Worm (Caenorhabditis elegans): ENCODE results near the gene tag-153.

The tag-153 gene

DNA sequence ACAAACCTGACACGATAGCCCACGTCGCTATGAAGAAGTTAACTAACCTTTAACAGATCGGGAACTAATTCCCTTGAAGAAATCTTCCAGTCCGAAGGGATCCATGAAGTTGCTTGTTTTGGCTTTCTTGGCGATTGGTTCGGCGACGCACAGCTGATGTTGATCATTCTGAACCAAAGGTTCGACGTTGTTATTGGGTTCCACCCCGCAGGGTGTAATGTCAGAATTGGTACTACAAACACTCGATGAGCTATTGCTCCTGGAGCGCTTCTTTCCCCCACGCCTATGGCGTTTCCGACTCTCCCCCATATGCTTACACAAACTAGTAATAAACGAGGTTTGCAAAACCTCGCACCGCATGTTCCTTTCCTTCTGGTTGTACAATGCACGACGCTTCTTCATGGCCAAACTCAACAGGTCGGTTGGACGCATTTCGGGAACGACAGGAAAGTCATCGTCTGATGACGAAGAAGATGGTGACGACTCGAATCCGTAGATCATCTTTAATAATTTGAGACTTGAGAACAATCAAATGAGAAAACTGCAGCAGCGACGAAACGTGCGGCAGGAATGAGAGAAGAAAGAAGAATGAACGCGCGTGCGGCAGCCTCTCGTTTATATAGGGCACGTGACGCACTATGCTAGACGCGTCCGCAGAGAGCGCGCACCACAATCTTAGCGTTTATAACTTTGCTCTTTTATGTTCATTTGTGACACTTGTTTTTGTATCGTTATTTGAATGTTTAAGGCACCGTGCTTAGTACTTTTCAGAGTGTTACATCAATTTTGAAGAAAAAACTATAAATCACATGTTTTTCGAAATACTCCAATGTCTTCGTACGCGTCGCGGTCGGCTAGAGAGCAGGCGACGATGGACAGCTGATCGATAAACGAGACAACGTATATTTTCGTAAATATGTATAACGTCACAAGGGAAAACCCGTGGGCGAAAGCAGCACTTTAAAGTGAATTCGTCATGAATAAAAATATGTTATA lies 21.0 kb downstream of the tag-153 start, which contains the start of gene tos-1 (continued):
- TF ChIP-seq mab-9 (GFP tag; IDR thresholded peaks at IDR 0.05) (peak; percentile 95), ceh-63 (GFP tag; optimal IDR thresholded peaks at IDR 0.05) (peak; percentile 48), elt-3 (tag; optimal IDR thresholded peaks at IDR 0.05) (peak in 5 of 6 experiments; percentile 81 to 98 (median 90)), unc-130 (tag; optimal IDR thresholded peaks at IDR 0.05) (peak; percentile 69), C34B4.2 (tag; optimal IDR thresholded peaks at IDR 0.05) (peak; percentile 90), irx-1 (tag; optimal IDR thresholded peaks at IDR 0.05) (peak; percentile 98), nhr-19 (GFP tag; conservative IDR thresholded peaks at IDR 0.05) (peak; percentile 98), ama-1 (optimal IDR thresholded peaks at IDR 0.05) (peak; percentile 99), ces-1 (GFP tag; optimal IDR thresholded peaks at IDR 0.05) (no peak), C04F5.9 (tag; optimal IDR thresholded peaks at IDR 0.05) (peak; percentile 89), ceh-8 (GFP tag; optimal IDR thresholded peaks at IDR 0.05) (peak; percentile 94), alr-1 (tag; optimal IDR thresholded peaks at IDR 0.05; ENCODE audit: borderline replicate concordance) (no peak), unc-62 (GFP tag; optimal IDR thresholded peaks at IDR 0.05) (peak; percentile 90), xbp-1 (tag; optimal IDR thresholded peaks at IDR 0.05) (peak; percentile 99), nhr-84 (tag; optimal IDR thresholded peaks at IDR 0.05) (peak; percentile 71), ceh-90 (tag; optimal IDR thresholded peaks at IDR 0.05) (peak; percentile 35), pqm-1 (tag; optimal IDR thresholded peaks at IDR 0.05) (no peak), nhr-20 (tag; optimal IDR thresholded peaks at IDR 0.05) (peak; percentile 100), unc-86 (tag; optimal IDR thresholded peaks at IDR 0.05) (peak; percentile 100), zip-4 (GFP tag; optimal IDR thresholded peaks at IDR 0.05) (peak; percentile 98), Y116A8C.19 (tag; optimal IDR thresholded peaks at IDR 0.05; ENCODE audit: borderline replicate concordance) (peak; percentile 44), lin-39 (tag; optimal IDR thresholded peaks at IDR 0.05) (peak; percentile 86), unc-98 (GFP tag; IDR thresholded peaks at IDR 0.05) (peak; percentile 97), sup-37 (GFP tag; optimal IDR thresholded peaks at IDR 0.05) (peak; percentile 98), egl-13 (tag; optimal IDR thresholded peaks at IDR 0.05) (peak; percentile 99), lsy-2 (tag; optimal IDR thresholded peaks at IDR 0.05) (peak; percentile 89 to 96), nhr-90 (tag; optimal IDR thresholded peaks at IDR 0.05; ENCODE audit: poor library complexity) (peak; percentile 99), nhr-76 (tag; optimal IDR thresholded peaks at IDR 0.05) (peak; percentile 85), hpl-2 (GFP tag; optimal IDR thresholded peaks at IDR 0.05) (peak; percentile 95), C16A3.4 (tag; optimal IDR thresholded peaks at IDR 0.05) (peak; percentile 97), nhr-12 (tag; optimal IDR thresholded peaks at IDR 0.05) (peak; percentile 71), elt-2 (tag; optimal IDR thresholded peaks at IDR 0.05) (peak; percentile 98), F16B12.6 (tag; optimal IDR thresholded peaks at IDR 0.05) (no peak), sox-4 (tag; optimal IDR thresholded peaks at IDR 0.05) (peak; percentile 97), ceh-82 (tag; optimal IDR thresholded peaks at IDR 0.05) (peak; percentile 73 to 95 (median 94))

DNA sequence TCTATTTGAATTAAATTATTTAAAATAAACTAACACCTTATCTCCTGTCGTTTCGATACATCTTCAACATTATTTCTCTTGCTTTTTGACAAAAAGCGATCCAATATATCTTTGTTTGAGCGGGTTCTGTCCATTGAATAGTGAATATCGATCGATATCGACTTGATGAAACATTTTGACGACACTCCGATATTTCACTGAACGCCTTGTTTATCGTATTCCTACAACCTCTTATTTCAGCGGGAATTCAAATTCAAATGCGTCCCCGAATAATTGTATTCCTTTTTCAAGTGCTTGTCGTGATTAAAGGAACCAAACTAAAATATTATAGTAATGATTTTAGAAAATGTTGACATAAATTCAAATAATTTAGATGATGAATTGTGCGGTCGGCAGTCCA lies 23.9 kb downstream of the tag-153 start, which contains the start of the genes K07B1.7 and try-5:
TSS of gene K07B1.7 (minus strand) at position 159 of the 400 bp plus-strand sequence.
TSS of gene try-5 (plus strand) at position 241 of the 400 bp plus-strand sequence.
- TF ChIP-seq F16B12.6 (tag; optimal IDR thresholded peaks at IDR 0.05): peak; percentile 42
- peak; percentile 91 to 96 for TF ChIP-seq efl-1 (optimal IDR thresholded peaks at IDR 0.05)
- TF ChIP-seq efl-1 (GFP tag; optimal IDR thresholded peaks at IDR 0.05 in 1 of 2): peak; percentile 97 to 99
- no peak for TF ChIP-seq efl-3 (GFP tag; optimal IDR thresholded peaks at IDR 0.05)
- no peak for TF ChIP-seq nhr-84 (tag; optimal IDR thresholded peaks at IDR 0.05)
- TF ChIP-seq dpl-1 (GFP tag; optimal IDR thresholded peaks at IDR 0.05): peak; percentile 96 to 98 (median 96)
- no peak for TF ChIP-seq unc-98 (GFP tag; IDR thresholded peaks at IDR 0.05)
- no peak for TF ChIP-seq egl-27 (tag; optimal IDR thresholded peaks at IDR 0.05)
- peak; percentile 99 for TF ChIP-seq lin-35 (GFP tag; optimal IDR thresholded peaks at IDR 0.05)
- TF ChIP-seq dsc-1 (tag; optimal IDR thresholded peaks at IDR 0.05): peak; percentile 48
- TF ChIP-seq C16A3.4 (tag; optimal IDR thresholded peaks at IDR 0.05): peak; percentile 82
- TF ChIP-seq nhr-19 (GFP tag; conservative IDR thresholded peaks at IDR 0.05): peak; percentile 53
- TF ChIP-seq pax-3 (tag; optimal IDR thresholded peaks at IDR 0.05): no peak
- no peak for TF ChIP-seq fkh-4 (tag; optimal IDR thresholded peaks at IDR 0.05; ENCODE audit: borderline replicate concordance)
- peak; percentile 36 for TF ChIP-seq nhr-11 (tag; optimal IDR thresholded peaks at IDR 0.05)
- TF ChIP-seq rnt-1 (tag; optimal IDR thresholded peaks at IDR 0.05): peak; percentile 74
- no peak for TF ChIP-seq pag-3 (tag; optimal IDR thresholded peaks at IDR 0.05; ENCODE audit: borderline replicate concordance, insufficient read depth)
- peak; percentile 56 for TF ChIP-seq swsn-7 (tag; optimal IDR thresholded peaks at IDR 0.05)
- TF ChIP-seq ama-1 (optimal IDR thresholded peaks at IDR 0.05): peak; percentile 10
- TF ChIP-seq Y116A8C.19 (tag; optimal IDR thresholded peaks at IDR 0.05; ENCODE audit: borderline replicate concordance): no peak
- TF ChIP-seq C34B4.2 (tag; optimal IDR thresholded peaks at IDR 0.05): no peak
- TF ChIP-seq isw-1 (GFP tag; IDR thresholded peaks at IDR 0.05): peak; percentile 39

All from whole organism, L1 larva.